Worm (Caenorhabditis elegans) whole organism, L1 larva: ENCODE data around the gene ZC513.3.

ENCODE experiments used
- aly-2 ChIP-seq: fragments of 150-350 bp; optimal IDR thresholded peaks from 2 replicates; lab custom pipeline; 2014; ENCODE audit warnings: missing biosample characterization, missing genetic modification characterization
- ceh-8 ChIP-seq: fragments of 200-800 bp; sonication (Bioruptor generic); optimal IDR thresholded peaks from 2 replicates; lab custom pipeline; 2018; ENCODE audit warnings: mild to moderate bottlenecking, missing genetic modification characterization, moderate library complexity, missing compliant biosample characterization
- elt-2 ChIP-seq: sonication (generic microtip); optimal IDR thresholded peaks from 2 replicates; lab custom pipeline; 2016; ENCODE audit warnings: missing genetic modification characterization, mild to moderate bottlenecking, inconsistent platforms, missing compliant biosample characterization, missing genetic modification reagents
- ets-5 ChIP-seq: fragments of 200-800 bp; sonication (Bioruptor generic); IDR thresholded peaks from 2 replicates; pipeline ENCODE4 v1.3.6; 2022; ENCODE audit warnings: missing genetic modification characterization, missing compliant biosample characterization
- fos-1 ChIP-seq: fragments of 150-350 bp; optimal IDR thresholded peaks from 2 replicates; lab custom pipeline; 2014; ENCODE audit warnings: missing biosample characterization, missing genetic modification characterization
- hlh-4 ChIP-seq: sonication (generic microtip); optimal IDR thresholded peaks from 2 replicates; lab custom pipeline; 2016; ENCODE audit warnings: mild to moderate bottlenecking, missing genetic modification characterization, missing compliant biosample characterization
- hpl-2 ChIP-seq: fragments of 150-350 bp; optimal IDR thresholded peaks from 2 replicates; lab custom pipeline; 2014; ENCODE audit warnings: missing biosample characterization, missing genetic modification reagents, missing genetic modification characterization
- jun-1 ChIP-seq: fragments of 150-350 bp; optimal IDR thresholded peaks from 2 replicates; lab custom pipeline; 2014; ENCODE audit warnings: missing biosample characterization, missing genetic modification reagents, missing genetic modification characterization
- mep-1 ChIP-seq: fragments of 150-350 bp; optimal IDR thresholded peaks from 2 replicates; lab custom pipeline; 2014; ENCODE audit warnings: missing biosample characterization, missing genetic modification characterization
- nhr-237 ChIP-seq: fragments of 150-350 bp; optimal IDR thresholded peaks from 2 replicates; lab custom pipeline; 2014; ENCODE audit warnings: missing biosample characterization, missing genetic modification characterization
- tbx-2 ChIP-seq: sonication (generic microtip); optimal IDR thresholded peaks from 2 replicates; lab custom pipeline; 2016; ENCODE audit warnings: missing genetic modification characterization, missing compliant biosample characterization
- unc-130 ChIP-seq: fragments of 150-350 bp; optimal IDR thresholded peaks from 2 replicates; lab custom pipeline; 2017; ENCODE audit warnings: missing biosample characterization, missing genetic modification characterization, inconsistent platforms

ce11 chrV:8044957-8045356 is 1.8 kb upstream of the ZC513.3 start:
- TF ChIP-seq tbx-2 (tag; lab: Kevin White, UChicago) (no peak), mep-1 (peak; percentile 46), ets-5 (GFP tag; lab: Robert Waterston, UW) (no peak), elt-2 (no peak), jun-1 (tag; lab: Kevin White, UChicago) (no peak), hlh-4 (tag; lab: Kevin White, UChicago) (no peak), nhr-237 (no peak), aly-2 (tag; lab: Kevin White, UChicago) (no peak), ceh-8 (no peak), unc-130 (tag; lab: Kevin White, UChicago) (no peak), fos-1 (no peak), hpl-2 (GFP tag; lab: Kevin White, UChicago) (no peak)
